Fruit fly (Drosophila melanogaster) whole organism, embryonic: ENCODE results near the gene Hrb27C.
A peak's percentile ranks its signal among the peaks of the same experiment; 100 is the strongest.

ENCODE experiments used
- ATbp ChIP-seq: fragments of 200-800 bp; sonication (Bioruptor generic); optimal IDR thresholded peaks from 2 replicates; lab custom pipeline; 2017; ENCODE audit warnings: missing biosample characterization, mild to moderate bottlenecking, missing genetic modification characterization, missing genetic modification reagents
- CG10274 ChIP-seq: fragments of 200-800 bp; sonication (Bioruptor generic); optimal IDR thresholded peaks from 3 replicates; lab custom pipeline; 2017; ENCODE audit warnings: missing biosample characterization, mild to moderate bottlenecking, missing genetic modification characterization
- CG11504 ChIP-seq: fragments of 200-800 bp; sonication (Bioruptor generic); optimal IDR thresholded peaks from 3 replicates; lab custom pipeline; 2019; ENCODE audit warnings: missing biosample characterization, mild to moderate bottlenecking, missing genetic modification characterization, moderate library complexity
- CG12155 ChIP-seq: fragments of 200-800 bp; sonication (Bioruptor generic); optimal IDR thresholded peaks from 3 replicates; lab custom pipeline; 2016; ENCODE audit warnings: missing biosample characterization, missing genetic modification characterization
- CG13775 ChIP-seq: fragments of 200-800 bp; sonication (Bioruptor generic); optimal IDR thresholded peaks from 3 replicates; lab custom pipeline; 2017; ENCODE audit warnings: missing biosample characterization, mild to moderate bottlenecking, missing genetic modification characterization
- CG15514 ChIP-seq: fragments of 200-800 bp; sonication (Bioruptor generic); optimal IDR thresholded peaks from 3 replicates; lab custom pipeline; 2017; ENCODE audit warnings: missing biosample characterization, missing genetic modification characterization, mild to moderate bottlenecking, moderate library complexity, missing genetic modification reagents
- CG16813 ChIP-seq: fragments of 200-800 bp; sonication (Bioruptor generic); IDR thresholded peaks from 3 replicates; pipeline ENCODE4 v1.3.6; 2022; ENCODE audit warnings: missing biosample characterization, missing genetic modification characterization; ENCODE audit not compliant: partially characterized antibody
- CG17361 ChIP-seq: fragments of 200-800 bp; sonication (Bioruptor generic); IDR thresholded peaks from 3 replicates; pipeline ENCODE4 v1.3.6; 2022; ENCODE audit warnings: missing biosample characterization, missing genetic modification characterization
- CG17385 ChIP-seq: fragments of 200-800 bp; sonication (Bioruptor generic); optimal IDR thresholded peaks from 3 replicates; lab custom pipeline; 2018; ENCODE audit warnings: missing biosample characterization, mild to moderate bottlenecking, missing genetic modification characterization
- CG17829 ChIP-seq: fragments of 200-800 bp; optimal IDR thresholded peaks from 2 replicates; lab custom pipeline; 2019; ENCODE audit warnings: missing biosample characterization, mild to moderate bottlenecking, missing genetic modification characterization, moderate library complexity
- CG2120 ChIP-seq: fragments of 200-800 bp; sonication (Bioruptor generic); optimal IDR thresholded peaks from 3 replicates; lab custom pipeline; 2016; ENCODE audit warnings: missing biosample characterization, missing genetic modification characterization
- CG32532 ChIP-seq: fragments of 200-800 bp; sonication (Bioruptor generic); IDR thresholded peaks from 2 replicates; pipeline ENCODE4 v1.3.6; 2022; ENCODE audit warnings: missing biosample characterization, missing genetic modification characterization
- CG34422 ChIP-seq: fragments of 200-800 bp; sonication (Bioruptor generic); IDR thresholded peaks from 3 replicates; pipeline ENCODE4 v1.3.6; 2022; ENCODE audit warnings: missing biosample characterization, missing genetic modification characterization
- CG5180 ChIP-seq: fragments of 200-800 bp; sonication (Bioruptor generic); optimal IDR thresholded peaks from 3 replicates; lab custom pipeline; 2017; ENCODE audit warnings: missing biosample characterization, missing genetic modification characterization, mild to moderate bottlenecking, moderate library complexity, missing genetic modification reagents
- CG6765 ChIP-seq: fragments of 200-800 bp; sonication (Bioruptor generic); optimal IDR thresholded peaks from 3 replicates; lab custom pipeline; 2017; ENCODE audit warnings: missing biosample characterization, mild to moderate bottlenecking, missing genetic modification characterization
- CG8765 ChIP-seq: fragments of 200-800 bp; sonication (Bioruptor generic); IDR thresholded peaks from 2 replicates; pipeline ENCODE4 v1.3.6; 2022; ENCODE audit warnings: missing biosample characterization, missing genetic modification characterization
- CG8924 ChIP-seq: fragments of 200-800 bp; optimal IDR thresholded peaks from 3 replicates; lab custom pipeline; 2019; ENCODE audit warnings: missing biosample characterization, mild to moderate bottlenecking, missing genetic modification characterization, moderate library complexity
- CG8944 ChIP-seq: fragments of 200-800 bp; sonication (Bioruptor generic); optimal IDR thresholded peaks from 3 replicates; lab custom pipeline; 2016; ENCODE audit warnings: missing biosample characterization, missing genetic modification characterization
- Dll ChIP-seq: fragments of 200-800 bp; sonication (Bioruptor generic); IDR thresholded peaks from 4 replicates; pipeline ENCODE4 v1.3.6; 2022; ENCODE audit warnings: missing biosample characterization, missing genetic modification characterization; ENCODE audit not compliant: partially characterized antibody
- Dref ChIP-seq: fragments of 200-800 bp; sonication (Bioruptor generic); IDR thresholded peaks from 2 replicates; pipeline ENCODE4 v1.3.6; 2022; ENCODE audit warnings: missing biosample characterization, missing genetic modification characterization
- E2f1 ChIP-seq: fragments of 200-800 bp; sonication (Bioruptor generic); IDR thresholded peaks from 2 replicates; pipeline ENCODE4 v1.3.6; 2022; ENCODE audit warnings: missing biosample characterization, missing genetic modification characterization
- HHEX ChIP-seq: fragments of 200-800 bp; sonication (Bioruptor generic); optimal IDR thresholded peaks from 3 replicates; lab custom pipeline; 2017; ENCODE audit warnings: missing biosample characterization, mild to moderate bottlenecking, missing genetic modification characterization, missing genetic modification reagents
- HLH54F ChIP-seq: fragments of 200-800 bp; sonication (Bioruptor generic); optimal IDR thresholded peaks from 3 replicates; lab custom pipeline; 2016; ENCODE audit warnings: missing biosample characterization, missing genetic modification characterization
- Kr ChIP-seq: fragments of 200-800 bp; sonication (Bioruptor generic); optimal IDR thresholded peaks from 2 replicates; lab custom pipeline; 2017; ENCODE audit warnings: missing biosample characterization, mild to moderate bottlenecking, missing genetic modification characterization
- MBD-R2 ChIP-seq: fragments of 200-800 bp; sonication (Bioruptor generic); IDR thresholded peaks from 2 replicates; pipeline ENCODE4 v1.3.6; 2022; ENCODE audit warnings: missing biosample characterization, missing genetic modification characterization
- Nf-YC ChIP-seq: fragments of 200-800 bp; optimal IDR thresholded peaks from 3 replicates; lab custom pipeline; 2019; ENCODE audit warnings: missing biosample characterization, mild to moderate bottlenecking, missing genetic modification characterization, moderate library complexity
- Rx ChIP-seq: fragments of 200-800 bp; sonication (Bioruptor generic); IDR thresholded peaks from 2 replicates; pipeline ENCODE4 v1.3.6; 2022; ENCODE audit warnings: missing biosample characterization, missing genetic modification characterization
- Side ChIP-seq: fragments of 200-800 bp; sonication (Bioruptor generic); optimal IDR thresholded peaks from 2 replicates; lab custom pipeline; 2016; ENCODE audit warnings: missing biosample characterization, missing genetic modification characterization
- ato ChIP-seq: fragments of 200-800 bp; sonication (Bioruptor generic); IDR thresholded peaks from 2 replicates; pipeline ENCODE4 v1.3.6; 2022; ENCODE audit warnings: missing biosample characterization, missing genetic modification characterization; ENCODE audit not compliant: partially characterized antibody
- bbx ChIP-seq: fragments of 200-800 bp; sonication (Bioruptor generic); IDR thresholded peaks from 2 replicates; pipeline ENCODE4 v1.3.6; 2022; ENCODE audit warnings: missing biosample characterization, missing genetic modification characterization; ENCODE audit not compliant: partially characterized antibody
- cas ChIP-seq: fragments of 200-800 bp; sonication (Bioruptor generic); IDR thresholded peaks from 2 replicates; pipeline ENCODE4 v1.3.6; 2022; ENCODE audit warnings: missing biosample characterization, missing genetic modification characterization
- danr ChIP-seq: fragments of 200-800 bp; sonication (Bioruptor generic); IDR thresholded peaks from 2 replicates; pipeline ENCODE4 v1.3.6; 2022; ENCODE audit warnings: missing biosample characterization, missing genetic modification characterization
- dm ChIP-seq: fragments of 200-800 bp; sonication (Bioruptor generic); optimal IDR thresholded peaks from 3 replicates; lab custom pipeline; 2016; ENCODE audit warnings: missing biosample characterization, missing genetic modification characterization
- fd102C ChIP-seq: fragments of 200-800 bp; sonication (Bioruptor generic); optimal IDR thresholded peaks from 2 replicates; lab custom pipeline; 2018; ENCODE audit warnings: missing biosample characterization, mild to moderate bottlenecking, missing genetic modification characterization, moderate library complexity
- fd3F ChIP-seq: fragments of 200-800 bp; sonication (Bioruptor generic); optimal IDR thresholded peaks from 2 replicates; lab custom pipeline; 2018; ENCODE audit warnings: missing biosample characterization, mild to moderate bottlenecking, missing genetic modification characterization, moderate library complexity
- fru ChIP-seq: fragments of >200 bp; optimal IDR thresholded peaks from 2 replicates; lab custom pipeline; 2017
- ftz-f1 ChIP-seq: fragments of 200-800 bp; sonication (Bioruptor generic); optimal IDR thresholded peaks from 2 replicates; lab custom pipeline; 2016; ENCODE audit warnings: missing biosample characterization, missing genetic modification characterization
- klu ChIP-seq: fragments of 200-800 bp; sonication (Bioruptor generic); IDR thresholded peaks from 2 replicates; pipeline ENCODE4 v1.3.6; 2022; ENCODE audit warnings: missing biosample characterization, missing genetic modification characterization
- lov ChIP-seq, 2 experiments: fragments of 200-800 bp in 1 of 2; fragments of >200 bp in 1 of 2; sonication (Bioruptor generic) in 1 of 2; IDR thresholded peaks in 1 of 2; optimal IDR thresholded peaks in 1 of 2; 2 replicates in 1 of 2; 3 replicates in 1 of 2; pipeline versions ENCODE4 v1.3.6 to Lab custom; 2017 to 2022; ENCODE audit warnings: missing biosample characterization in 1 of 2, missing genetic modification characterization in 1 of 2
- mam ChIP-seq: fragments of 200-800 bp; sonication (Bioruptor generic); optimal IDR thresholded peaks from 3 replicates; lab custom pipeline; 2016; ENCODE audit warnings: missing biosample characterization, missing genetic modification characterization
- oc ChIP-seq: fragments of 200-800 bp; sonication (Bioruptor generic); optimal IDR thresholded peaks from 2 replicates; lab custom pipeline; 2018; ENCODE audit warnings: missing biosample characterization, mild to moderate bottlenecking, missing genetic modification characterization, moderate library complexity
- pfk ChIP-seq: fragments of 200-800 bp; sonication (Bioruptor generic); optimal IDR thresholded peaks from 2 replicates; lab custom pipeline; 2018; ENCODE audit warnings: missing biosample characterization, mild to moderate bottlenecking, missing genetic modification characterization, moderate library complexity
- run ChIP-seq: fragments of 200-800 bp; sonication (Bioruptor generic); optimal IDR thresholded peaks from 3 replicates; lab custom pipeline; 2018; ENCODE audit warnings: missing biosample characterization, mild to moderate bottlenecking, missing genetic modification characterization
- salm ChIP-seq: fragments of 200-800 bp; sonication (Bioruptor generic); optimal IDR thresholded peaks from 2 replicates; lab custom pipeline; 2018; ENCODE audit warnings: missing biosample characterization, mild to moderate bottlenecking, missing genetic modification characterization
- sens ChIP-seq: fragments of 200-800 bp; sonication (Bioruptor generic); peaks from one replicate; lab custom pipeline; 2016; ENCODE audit warnings: missing biosample characterization, missing genetic modification characterization
- sim ChIP-seq: fragments of 200-800 bp; sonication (Bioruptor generic); IDR thresholded peaks from 2 replicates; pipeline ENCODE4 v1.3.6; 2022; ENCODE audit warnings: missing biosample characterization, missing genetic modification characterization
- twi ChIP-seq: fragments of 200-800 bp; optimal IDR thresholded peaks from 2 replicates; lab custom pipeline; 2019; ENCODE audit warnings: missing biosample characterization, mild to moderate bottlenecking, missing genetic modification characterization, moderate library complexity
- unc-4 ChIP-seq: fragments of 200-800 bp; sonication (Bioruptor generic); IDR thresholded peaks from 2 replicates; pipeline ENCODE4 v1.3.6; 2022; ENCODE audit warnings: missing biosample characterization, missing genetic modification characterization; ENCODE audit not compliant: partially characterized antibody
- vfl ChIP-seq: fragments of 200-800 bp; sonication (Bioruptor generic); optimal IDR thresholded peaks from 2 replicates; lab custom pipeline; 2016; ENCODE audit warnings: missing biosample characterization, missing genetic modification characterization

The Hrb27C gene

dm6 chr2L:6967422-6968012 lies 47.0 kb downstream of the Hrb27C start, which contains the start of gene Sumo (continued):
- TF ChIP-seq pfk (GFP tag; lab: Kevin White, UChicago) (no peak), CG10274 (GFP tag; lab: Kevin White, UChicago) (no peak), ftz-f1 (no peak), CG11504 (tag; lab: Kevin White, UChicago) (peak; percentile 39), CG5180 (GFP tag; lab: Kevin White, UChicago) (no peak), CG8924 (tag; lab: Kevin White, UChicago) (no peak), sens (GFP tag; lab: Kevin White, UChicago) (no peak), CG8765 (GFP tag; lab: Robert Waterston, UW) (peak; percentile 25; the same call in 1 of the 2 replicates), dm (GFP tag; lab: Kevin White, UChicago) (peak; percentile 0), Kr (GFP tag; lab: Kevin White, UChicago) (no peak), fd102C (no peak), CG2120 (GFP tag; lab: Kevin White, UChicago) (no peak), E2f1 (GFP tag; lab: Robert Waterston, UW) (0 out of 2 replicates have a peak, but pooled peaks have one; percentile 13), unc-4 (GFP tag; lab: Robert Waterston, UW) (peak; percentile 93), cas (peak; percentile 9; the same call in 1 of the 2 replicates), Side (GFP tag; lab: Kevin White, UChicago) (no peak), CG6765 (GFP tag; lab: Kevin White, UChicago) (no peak), ATbp (no peak), oc (no peak), CG12155 (peak; percentile 21), CG17385 (GFP tag; lab: Kevin White, UChicago) (no peak), CG13775 (GFP tag; lab: Kevin White, UChicago) (peak; percentile 59), run (tag; lab: Kevin White, UChicago) (no peak), Nf-YC (peak; percentile 31), fru (lab: Kevin White, UChicago) (no peak), CG16813 (GFP tag; lab: Robert Waterston, UW) (peak; percentile 100), CG32532 (GFP tag; lab: Robert Waterston, UW) (peak; percentile 49), ato (GFP tag; lab: Robert Waterston, UW) (peak; percentile 100), CG8944 (no peak), MBD-R2 (GFP tag; lab: Robert Waterston, UW) (peak; percentile 38), Dll (peak; percentile 85), danr (GFP tag; lab: Robert Waterston, UW) (no peak), HHEX (GFP tag; lab: Kevin White, UChicago) (no peak), CG15514 (peak; percentile 21), CG17829 (peak; percentile 32), mam (GFP tag; lab: Kevin White, UChicago) (no peak), salm (no peak), vfl (GFP tag; lab: Kevin White, UChicago) (no peak), klu (GFP tag; lab: Robert Waterston, UW) (no peak), twi (tag; lab: Kevin White, UChicago) (peak; percentile 1), lov (optimal IDR thresholded peaks at IDR 0.05; lab: Kevin White, UChicago) (no peak), lov (GFP tag; IDR thresholded peaks at IDR 0.05; lab: Robert Waterston, UW) (0 out of 3 replicates have a peak, but pooled peaks have one; percentile 38), CG17361 (no peak; the same call in 1 of the 3 replicates), CG34422 (GFP tag; lab: Robert Waterston, UW) (peak; percentile 51; the same call in 1 of the 3 replicates), HLH54F (GFP tag; lab: Kevin White, UChicago) (no peak), sim (GFP tag; lab: Robert Waterston, UW) (0 out of 2 replicates have a peak, but pooled peaks have one; percentile 11), bbx (GFP tag; lab: Robert Waterston, UW) (peak; percentile 100), Rx (no peak), fd3F (GFP tag; lab: Kevin White, UChicago) (no peak), Dref (GFP tag; lab: Robert Waterston, UW) (peak; percentile 93)
